Worm (Caenorhabditis elegans) whole organism, L3 larva: Measurements from ENCODE around the gene oac-42.

Experiments
- ceh-28 ChIP-seq: fragments of 150-350 bp; optimal IDR thresholded peaks from 2 replicates; lab custom pipeline; 2014; ENCODE audit warnings: missing biosample characterization, missing genetic modification reagents, missing genetic modification characterization
- mdl-1 ChIP-seq: fragments of 150-350 bp; optimal IDR thresholded peaks from 2 replicates; lab custom pipeline; 2014; ENCODE audit warnings: missing biosample characterization, missing genetic modification characterization
- nhr-11 ChIP-seq: fragments of 150-350 bp; optimal IDR thresholded peaks from 2 replicates; lab custom pipeline; 2014; ENCODE audit warnings: missing biosample characterization, missing genetic modification characterization
- nhr-25 ChIP-seq: sonication (generic microtip); optimal IDR thresholded peaks from 2 replicates; lab custom pipeline; 2017; ENCODE audit warnings: missing biosample characterization, missing genetic modification characterization
- unc-39 ChIP-seq: sonication (generic microtip); optimal IDR thresholded peaks from 4 replicates; lab custom pipeline; 2017; ENCODE audit warnings: missing biosample characterization, missing genetic modification characterization

ce11 chrV:15865839-15866238 lies 18.8 kb downstream of the oac-42 start, which contains the start of gene srh-293:
- TF ChIP-seq nhr-11 (tag; lab: Kevin White, UChicago) (no peak), ceh-28 (tag; lab: Kevin White, UChicago) (no peak), unc-39 (tag; lab: Kevin White, UChicago) (no peak), nhr-25 (no peak), mdl-1 (no peak)
